Worm (Caenorhabditis elegans): ENCODE data around the gene cnb-1.

DNA sequence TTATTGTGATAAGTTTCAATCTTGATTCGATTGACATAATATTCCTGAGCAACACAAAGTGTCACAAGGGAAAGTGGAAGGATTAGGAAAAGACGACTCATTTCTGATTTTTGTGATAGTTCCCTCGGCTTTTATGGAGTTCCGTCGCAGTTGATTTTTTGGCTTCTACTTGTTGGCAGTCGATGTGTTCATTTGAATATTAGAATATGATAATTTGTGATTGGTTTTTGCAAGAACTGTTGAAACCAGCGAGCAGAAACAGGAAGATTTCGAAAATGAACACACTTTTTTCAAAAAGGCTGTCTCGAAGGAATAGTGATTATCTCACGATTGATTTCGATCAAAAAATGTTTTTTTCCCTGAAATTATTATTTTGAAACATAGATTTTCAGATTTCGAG, 41.3 kb upstream of the cnb-1 start, which contains the start of gene T02E9.6:
- TF ChIP-seq pha-4 (tag; optimal IDR thresholded peaks at IDR 0.05) (no peak), nhr-28 (tag; optimal IDR thresholded peaks at IDR 0.05) (no peak), ceh-39 (tag; optimal IDR thresholded peaks at IDR 0.05) (no peak), unc-62 (GFP tag; optimal IDR thresholded peaks at IDR 0.05) (no peak)
